Worm (Caenorhabditis elegans): ENCODE results near the gene srv-14.

ce11 chrIV:15900158-15900557 is 6.1 kb upstream of the srv-14 start:
- TF ChIP-seq nfya-1 (tag; optimal IDR thresholded peaks at IDR 0.05) (no peak), hlh-8 (tag; optimal IDR thresholded peaks at IDR 0.05) (no peak), ceh-9 (tag; optimal IDR thresholded peaks at IDR 0.05) (no peak), ama-1 (optimal IDR thresholded peaks at IDR 0.05) (no peak), pha-4 (tag; optimal IDR thresholded peaks at IDR 0.05) (no peak), syd-9 (tag; optimal IDR thresholded peaks at IDR 0.05) (no peak), ceh-6 (GFP tag; optimal IDR thresholded peaks at IDR 0.05) (no peak), hlh-6 (tag; optimal IDR thresholded peaks at IDR 0.05) (no peak), fkh-6 (tag; optimal IDR thresholded peaks at IDR 0.05) (no peak), dve-1 (tag; optimal IDR thresholded peaks at IDR 0.05) (no peak), pax-1 (tag; optimal IDR thresholded peaks at IDR 0.05) (no peak)

All from whole organism, late embryonic.